Fruit fly (Drosophila melanogaster): ENCODE data around the gene CG3982.

Gene CG3982

dm6 chr3L:9465652-9466244 lies 48.6 kb upstream of the CG3982 start (continued):
- peak; percentile 49 for TF ChIP-seq CG13894 (tag; optimal IDR thresholded peaks at IDR 0.05)
- no peak for TF ChIP-seq HLH4C (GFP tag; IDR thresholded peaks at IDR 0.05; ENCODE audit: partially characterized antibody)
- TF ChIP-seq kah (GFP tag; optimal IDR thresholded peaks at IDR 0.05): peak; percentile 43
- TF ChIP-seq sim (GFP tag; IDR thresholded peaks at IDR 0.05): no peak
- no peak for TF ChIP-seq Oli (tag; optimal IDR thresholded peaks at IDR 0.05)
- TF ChIP-seq lbe (GFP tag; optimal IDR thresholded peaks at IDR 0.05): no peak
- TF ChIP-seq Jarid2 (GFP tag; optimal IDR thresholded peaks at IDR 0.05): peak; percentile 13
- peak; percentile 23; the same call in 1 of the 2 replicates for TF ChIP-seq hbn (GFP tag; IDR thresholded peaks at IDR 0.05; ENCODE audit: partially characterized antibody)
- no peak for TF ChIP-seq CG31388 (GFP tag; optimal IDR thresholded peaks at IDR 0.05)
- peak; percentile 91 for TF ChIP-seq crol (GFP tag; IDR thresholded peaks at IDR 0.05)
- no peak for TF ChIP-seq pzg (GFP tag; optimal IDR thresholded peaks at IDR 0.05)
- TF ChIP-seq CG42726 (GFP tag; IDR thresholded peaks at IDR 0.05; ENCODE audit: partially characterized antibody): 0 out of 2 replicates have a peak, but pooled peaks have one; percentile 36
- no peak for TF ChIP-seq CG13287 (GFP tag; IDR thresholded peaks at IDR 0.05; ENCODE audit: partially characterized antibody)
- TF ChIP-seq yki (optimal IDR thresholded peaks at IDR 0.05): peak; percentile 49
- TF ChIP-seq CG3163 (GFP tag; optimal IDR thresholded peaks at IDR 0.05): peak; percentile 11
- no peak for TF ChIP-seq da (GFP tag; optimal IDR thresholded peaks at IDR 0.05)
- peak; percentile 38 for TF ChIP-seq CG4328 (GFP tag; optimal IDR thresholded peaks at IDR 0.05)
- no peak for TF ChIP-seq zen2 (GFP tag; IDR thresholded peaks at IDR 0.05; ENCODE audit: partially characterized antibody)
- no peak for TF ChIP-seq Dek (tag; optimal IDR thresholded peaks at IDR 0.05)
- TF ChIP-seq tx (GFP tag; optimal IDR thresholded peaks at IDR 0.05): no peak
- TF ChIP-seq row (GFP tag; IDR thresholded peaks at IDR 0.05): peak; percentile 13; the same call in 1 of the 3 replicates
- no peak for TF ChIP-seq hth (optimal IDR thresholded peaks at IDR 0.05)
- no peak for TF ChIP-seq CG34422 (GFP tag; IDR thresholded peaks at IDR 0.05)
- peak; percentile 16 for TF ChIP-seq CG18599 (GFP tag; optimal IDR thresholded peaks at IDR 0.05)
- TF ChIP-seq z (GFP tag; IDR thresholded peaks at IDR 0.05): 0 out of 3 replicates have a peak, but pooled peaks have one; percentile 16
- peak; percentile 15; the same call in 1 of the 2 replicates for TF ChIP-seq onecut (GFP tag; IDR thresholded peaks at IDR 0.05)
- TF ChIP-seq sc (optimal IDR thresholded peaks at IDR 0.05): no peak
- TF ChIP-seq sc (GFP tag; optimal IDR thresholded peaks at IDR 0.05): no peak
- peak; percentile 22 for TF ChIP-seq Nf-YC (tag; optimal IDR thresholded peaks at IDR 0.05)
- peak; percentile 22 for TF ChIP-seq CG12071 (GFP tag; optimal IDR thresholded peaks at IDR 0.05)
- TF ChIP-seq CG17328 (GFP tag; IDR thresholded peaks at IDR 0.05): no peak
- no peak for TF ChIP-seq CG8359 (GFP tag; optimal IDR thresholded peaks at IDR 0.05; ENCODE audit: borderline replicate concordance)
- TF ChIP-seq seq (GFP tag; IDR thresholded peaks at IDR 0.05): no peak
- TF ChIP-seq CG7786 (GFP tag; optimal IDR thresholded peaks at IDR 0.05): no peak
- peak; percentile 29; the same call in 1 of the 2 replicates for TF ChIP-seq vvl (GFP tag; IDR thresholded peaks at IDR 0.05)
- TF ChIP-seq Hmx (GFP tag; optimal IDR thresholded peaks at IDR 0.05): no peak
- TF ChIP-seq exex (tag; optimal IDR thresholded peaks at IDR 0.05): peak; percentile 16
- TF ChIP-seq CG6254 (GFP tag; optimal IDR thresholded peaks at IDR 0.05): no peak
- TF ChIP-seq Adf1 (GFP tag; IDR thresholded peaks at IDR 0.05): peak; percentile 51; the same call in 1 of the 2 replicates
- TF ChIP-seq CG3281 (GFP tag; optimal IDR thresholded peaks at IDR 0.05): no peak
- TF ChIP-seq bbx (GFP tag; IDR thresholded peaks at IDR 0.05; ENCODE audit: partially characterized antibody): peak; percentile 31; the same call in 1 of the 2 replicates
- no peak for TF ChIP-seq Ssrp (tag; optimal IDR thresholded peaks at IDR 0.05)
- no peak for TF ChIP-seq CG12942 (GFP tag; optimal IDR thresholded peaks at IDR 0.05)
- TF ChIP-seq chn (GFP tag; optimal IDR thresholded peaks at IDR 0.05): peak; percentile 28
- no peak for TF ChIP-seq CG16863 (GFP tag; optimal IDR thresholded peaks at IDR 0.05)
- TF ChIP-seq abd-A (tag; optimal IDR thresholded peaks at IDR 0.05): peak; percentile 99
- peak; percentile 1 for TF ChIP-seq CG33557 (GFP tag; optimal IDR thresholded peaks at IDR 0.05)
- TF ChIP-seq CG17612 (GFP tag; IDR thresholded peaks at IDR 0.05): no peak
- TF ChIP-seq maf-S (GFP tag; optimal IDR thresholded peaks at IDR 0.05): no peak
- no peak for TF ChIP-seq MESR4 (GFP tag; optimal IDR thresholded peaks at IDR 0.05)

Data from whole organism, embryonic.